Worm (Caenorhabditis elegans) whole organism, L4 larva: ENCODE measurements around the gene F43G6.17.

Experiments
- F26F4.8 ChIP-seq: fragments of 200-800 bp; sonication (Bioruptor generic); conservative IDR thresholded peaks from 2 replicates; pipeline ENCODE4 v1.3.6; 2022; ENCODE audit warnings: missing genetic modification characterization, missing compliant biosample characterization
- F37D6.2 ChIP-seq: sonication (generic microtip); optimal IDR thresholded peaks from 2 replicates; lab custom pipeline; 2016; ENCODE audit warnings: mild to moderate bottlenecking, missing genetic modification characterization, missing compliant biosample characterization
- R02D3.7 ChIP-seq: fragments of 150-350 bp; sonication (generic microtip); optimal IDR thresholded peaks from 3 replicates; lab custom pipeline; 2014; ENCODE audit warnings: missing biosample characterization, missing genetic modification characterization
- T26A8.4 ChIP-seq: fragments of 200-800 bp; sonication (Bioruptor generic); IDR thresholded peaks from 2 replicates; pipeline ENCODE4 v1.3.6; 2022; ENCODE audit warnings: missing genetic modification characterization, missing compliant biosample characterization
- Y105C5A.15 ChIP-seq: fragments of 200-800 bp; sonication (Bioruptor generic); IDR thresholded peaks from 2 replicates; pipeline ENCODE4 v1.3.6; 2022; ENCODE audit warnings: missing genetic modification characterization, missing compliant biosample characterization
- Y48G9A.11 ChIP-seq: fragments of 200-800 bp; sonication (Bioruptor generic); IDR thresholded peaks from 2 replicates; pipeline ENCODE4 v1.3.6; 2022; ENCODE audit warnings: missing genetic modification reagents, missing genetic modification characterization, missing compliant biosample characterization
- Y75B8A.6 ChIP-seq: fragments of 200-800 bp; sonication (Bioruptor generic); IDR thresholded peaks from 2 replicates; pipeline ENCODE4 v1.3.6; 2022; ENCODE audit warnings: missing genetic modification reagents, missing genetic modification characterization, missing compliant biosample characterization
- ZK337.2 ChIP-seq: fragments of 200-800 bp; sonication (Bioruptor generic); IDR thresholded peaks from 2 replicates; pipeline ENCODE4 v1.3.6; 2022; ENCODE audit warnings: missing genetic modification reagents, missing genetic modification characterization, missing compliant biosample characterization
- aha-1 ChIP-seq: fragments of 150-350 bp; peaks from one replicate; lab custom pipeline; 2014; ENCODE audit warnings: missing biosample characterization, missing genetic modification characterization
- ama-1 ChIP-seq: fragments of 150-350 bp; optimal IDR thresholded peaks from 2 replicates; lab custom pipeline; 2014; ENCODE audit warnings: inconsistent platforms, mixed read lengths
- ctbp-1 ChIP-seq: fragments of 200-800 bp; sonication (Bioruptor generic); IDR thresholded peaks from 2 replicates; pipeline ENCODE4 v1.3.6; 2022; ENCODE audit warnings: missing genetic modification reagents, missing genetic modification characterization, missing compliant biosample characterization
- daf-12 ChIP-seq: fragments of 150-350 bp; optimal IDR thresholded peaks from 2 replicates; lab custom pipeline; 2014; ENCODE audit warnings: missing biosample characterization, missing genetic modification reagents, missing genetic modification characterization
- daf-16 ChIP-seq, 3 experiments: sonication (generic microtip); optimal IDR thresholded peaks; 2 replicates each; lab custom pipeline; 2016 to 2017; ENCODE audit warnings: missing genetic modification characterization in 3 of 3, missing genetic modification reagents in 3 of 3, mild to moderate bottlenecking in 2 of 3, missing compliant biosample characterization in 2 of 3, missing biosample characterization in 1 of 3, moderate library complexity in 1 of 3
- duxl-1 ChIP-seq: sonication (generic microtip); optimal IDR thresholded peaks from 2 replicates; lab custom pipeline; 2016; ENCODE audit warnings: mild to moderate bottlenecking, missing genetic modification characterization, moderate library complexity, missing compliant biosample characterization; ENCODE audit not compliant: poor library complexity
- dve-1 ChIP-seq: sonication (generic microtip); optimal IDR thresholded peaks from 2 replicates; lab custom pipeline; 2017; ENCODE audit warnings: antibody characterized with exemption, mild to moderate bottlenecking, missing genetic modification characterization, missing compliant biosample characterization; ENCODE audit not compliant: insufficient read depth
- egl-27 ChIP-seq: sonication (generic microtip); optimal IDR thresholded peaks from 3 replicates; lab custom pipeline; 2017; ENCODE audit warnings: missing biosample characterization, missing genetic modification reagents, missing genetic modification characterization
- egl-43 ChIP-seq: fragments of 200-800 bp; sonication (Bioruptor generic); IDR thresholded peaks from 2 replicates; pipeline ENCODE4 v1.3.6; 2022; ENCODE audit warnings: missing genetic modification reagents, missing genetic modification characterization, missing compliant biosample characterization
- gei-8 ChIP-seq: fragments of 200-800 bp; sonication (Bioruptor generic); optimal IDR thresholded peaks from 2 replicates; lab custom pipeline; 2018; ENCODE audit warnings: mild to moderate bottlenecking, missing genetic modification characterization, missing compliant biosample characterization
- hlh-30 ChIP-seq: sonication (generic microtip); optimal IDR thresholded peaks from 2 replicates; lab custom pipeline; 2017; ENCODE audit warnings: antibody characterized with exemption, mild to moderate bottlenecking, missing genetic modification characterization, missing compliant biosample characterization; ENCODE audit not compliant: insufficient read depth
- hmg-1.1 ChIP-seq: fragments of 200-800 bp; sonication (Bioruptor generic); IDR thresholded peaks from 2 replicates; pipeline ENCODE4 v1.3.6; 2022; ENCODE audit warnings: missing genetic modification reagents, missing genetic modification characterization, missing compliant biosample characterization
- lin-29 ChIP-seq: fragments of 200-800 bp; sonication (Bioruptor generic); IDR thresholded peaks from 2 replicates; pipeline ENCODE4 v1.3.6; 2022; ENCODE audit warnings: missing genetic modification reagents, missing genetic modification characterization, missing compliant biosample characterization
- lin-38 ChIP-seq: fragments of 200-800 bp; sonication (Bioruptor generic); IDR thresholded peaks from 2 replicates; pipeline ENCODE4 v1.3.6; 2022; ENCODE audit warnings: missing genetic modification reagents, missing genetic modification characterization, missing compliant biosample characterization
- lir-3 ChIP-seq: sonication (generic microtip); optimal IDR thresholded peaks from 2 replicates; lab custom pipeline; 2016; ENCODE audit warnings: mild to moderate bottlenecking, missing genetic modification characterization, missing compliant biosample characterization
- lsy-2 ChIP-seq, 2 experiments: fragments of 150-350 bp in 1 of 2; sonication (generic microtip) in 1 of 2; optimal IDR thresholded peaks; 2 replicates each; lab custom pipeline; 2014 to 2017; ENCODE audit warnings: missing biosample characterization in 2 of 2, missing genetic modification characterization in 2 of 2
- madf-9 ChIP-seq: fragments of 200-800 bp; sonication (Bioruptor generic); conservative IDR thresholded peaks from 2 replicates; pipeline ENCODE4 v1.3.6; 2022; ENCODE audit warnings: missing genetic modification reagents, missing genetic modification characterization, missing compliant biosample characterization
- mdl-1 ChIP-seq, 2 experiments: fragments of 150-350 bp in 1 of 2; sonication (generic microtip) in 1 of 2; optimal IDR thresholded peaks; 2 replicates each; lab custom pipeline; 2014 to 2017; ENCODE audit warnings: missing biosample characterization in 2 of 2, missing genetic modification characterization in 2 of 2
- mes-2 ChIP-seq: sonication (generic microtip); optimal IDR thresholded peaks from 2 replicates; lab custom pipeline; 2016; ENCODE audit warnings: missing genotype, mild to moderate bottlenecking, missing genetic modification characterization, missing compliant biosample characterization; ENCODE audit not compliant: poor library complexity, severe bottlenecking
- mxl-2 ChIP-seq: fragments of 200-800 bp; sonication (Bioruptor generic); conservative IDR thresholded peaks from 2 replicates; pipeline ENCODE4 v1.3.6; 2022; ENCODE audit warnings: missing genetic modification reagents, missing genetic modification characterization, missing compliant biosample characterization
- nhr-102 ChIP-seq: sonication (generic microtip); optimal IDR thresholded peaks from 2 replicates; lab custom pipeline; 2016; ENCODE audit warnings: mild to moderate bottlenecking, missing genetic modification characterization, moderate library complexity, missing compliant biosample characterization
- nhr-28 ChIP-seq: fragments of 150-350 bp; optimal IDR thresholded peaks from 2 replicates; lab custom pipeline; 2014; ENCODE audit warnings: missing biosample characterization, missing genetic modification characterization
- nhr-6 ChIP-seq: fragments of 150-350 bp; optimal IDR thresholded peaks from 2 replicates; lab custom pipeline; 2014; ENCODE audit warnings: missing biosample characterization, missing genetic modification characterization
- rbr-2 ChIP-seq: sonication (generic microtip); optimal IDR thresholded peaks from 2 replicates; lab custom pipeline; 2016; ENCODE audit warnings: missing genotype, missing genetic modification characterization, missing compliant biosample characterization
- set-16 ChIP-seq: fragments of 200-800 bp; sonication (Bioruptor generic); IDR thresholded peaks from 2 replicates; pipeline ENCODE4 v1.3.6; 2022; ENCODE audit warnings: missing genetic modification reagents, missing genetic modification characterization, missing compliant biosample characterization
- snpc-1.2 ChIP-seq: fragments of 200-800 bp; sonication (Bioruptor generic); IDR thresholded peaks from 2 replicates; pipeline ENCODE4 v1.3.6; 2022; ENCODE audit warnings: missing genetic modification reagents, missing genetic modification characterization, missing compliant biosample characterization
- snpc-4 ChIP-seq: fragments of 150-350 bp; optimal IDR thresholded peaks from 2 replicates; lab custom pipeline; 2014; ENCODE audit warnings: missing biosample characterization, missing genetic modification characterization
- spr-3 ChIP-seq: fragments of 200-800 bp; sonication (Bioruptor generic); optimal IDR thresholded peaks from 2 replicates; lab custom pipeline; 2018; ENCODE audit warnings: mild to moderate bottlenecking, missing genetic modification characterization, missing compliant biosample characterization
- zfp-2 ChIP-seq: sonication (generic microtip); optimal IDR thresholded peaks from 2 replicates; lab custom pipeline; 2016; ENCODE audit warnings: mild to moderate bottlenecking, missing genetic modification characterization, missing compliant biosample characterization
- zfp-3 ChIP-seq: fragments of 200-800 bp; sonication (Bioruptor generic); conservative IDR thresholded peaks from 2 replicates; pipeline ENCODE4 v1.3.6; 2022; ENCODE audit warnings: missing genetic modification reagents, missing genetic modification characterization, missing compliant biosample characterization
- ztf-11 ChIP-seq: fragments of 150-350 bp; optimal IDR thresholded peaks from 2 replicates; lab custom pipeline; 2014; ENCODE audit warnings: missing biosample characterization, missing genetic modification characterization
- ztf-7 ChIP-seq: fragments of 150-350 bp; optimal IDR thresholded peaks from 2 replicates; lab custom pipeline; 2014; ENCODE audit warnings: missing biosample characterization, missing genetic modification characterization

Gene F43G6.17

DNA sequence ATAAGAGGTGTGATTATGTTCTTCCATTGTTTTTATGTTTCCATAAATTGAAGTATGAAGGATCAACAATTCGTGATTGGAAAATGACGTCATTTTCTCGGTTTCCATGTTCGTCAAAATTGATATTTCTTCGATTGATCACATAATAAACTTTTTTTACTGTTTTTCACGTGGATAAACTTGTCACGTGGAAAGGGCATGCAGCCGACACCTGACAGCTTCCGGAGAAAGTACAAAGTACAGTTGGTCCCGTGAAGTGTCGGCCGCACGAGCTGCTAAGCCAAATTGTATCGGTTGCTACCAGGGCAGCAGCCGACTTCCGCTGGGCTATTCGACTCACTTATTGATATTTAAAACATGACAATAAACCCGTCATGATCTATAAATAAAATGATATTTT, 39.1 kb downstream of the F43G6.17 start (continued):
- TF ChIP-seq madf-9: no peak
- 0 out of 2 replicates have a peak, but pooled peaks have one; percentile 23 for TF ChIP-seq mxl-2 (GFP tag; lab: Robert Waterston, UW)
- no peak for TF ChIP-seq lsy-2 (tag; optimal IDR thresholded peaks at IDR 0.05; lab: Kevin White, UChicago)
- TF ChIP-seq daf-12: no peak
- TF ChIP-seq dve-1: no peak
- TF ChIP-seq duxl-1 (tag; lab: Kevin White, UChicago): no peak
- TF ChIP-seq ctbp-1: no peak
- no peak for TF ChIP-seq ama-1 (lab: Kevin White, UChicago)
- TF ChIP-seq spr-3 (GFP tag; lab: Kevin White, UChicago): no peak
- peak; percentile 21 for TF ChIP-seq hlh-30 (tag; lab: Kevin White, UChicago)
- no peak for TF ChIP-seq ztf-7 (tag; lab: Kevin White, UChicago)

DNA sequence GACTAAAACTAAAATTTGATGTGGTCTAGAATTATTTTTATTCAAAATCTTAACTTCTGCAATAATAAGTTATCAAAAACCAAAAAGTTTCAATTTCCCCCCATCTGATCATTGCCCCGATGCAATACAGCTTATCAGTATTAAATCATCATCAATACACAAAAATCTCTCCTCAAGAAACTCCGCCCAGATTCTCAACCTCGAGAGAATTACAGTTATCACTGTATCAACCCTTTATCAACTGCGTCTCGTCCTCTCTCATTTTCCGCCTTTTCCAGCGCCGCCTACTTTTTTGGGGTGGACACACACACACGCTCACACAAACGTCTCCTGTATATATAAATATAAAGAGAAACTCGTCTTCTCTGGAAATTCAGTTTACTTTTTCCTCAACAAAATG, 39.8 kb downstream of the F43G6.17 start, which contains the start of gene T27D12.1:
Gene T27D12.1 (plus strand): TSS at position 301 of the 400 bp plus-strand sequence.
- TF ChIP-seq lir-3 (tag; lab: Kevin White, UChicago) (no peak), ZK337.2 (no peak), daf-16 (GFP tag; optimal IDR thresholded peaks at IDR 0.05; lab: Kevin White, UChicago) (no peak), daf-16 (tag; optimal IDR thresholded peaks at IDR 0.05; lab: Kevin White, UChicago) (no peak)

DNA sequence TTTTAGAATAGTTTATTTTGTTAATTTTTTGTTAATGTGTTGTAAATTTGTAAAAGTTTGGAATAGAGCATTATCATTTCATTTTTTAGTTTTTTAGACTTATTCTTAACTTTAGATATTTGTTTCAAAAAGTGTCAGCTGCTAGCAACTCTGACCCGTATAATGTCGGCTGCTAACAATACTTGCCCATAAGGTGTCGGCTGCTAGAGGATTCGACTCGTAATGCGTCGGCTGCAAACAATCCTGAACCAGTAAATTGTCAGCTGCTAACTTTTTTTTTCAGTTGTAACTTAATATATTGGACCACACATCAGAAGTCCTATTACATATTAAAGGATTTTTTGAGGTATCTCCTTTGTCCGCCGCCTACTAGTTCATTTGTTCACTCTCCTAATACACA, 40.2 kb downstream of the F43G6.17 start:
- TF ChIP-seq T26A8.4 (GFP tag; lab: Robert Waterston, UW) (0 out of 2 replicates have a peak, but pooled peaks have one; percentile 23), hmg-1.1 (GFP tag; lab: Robert Waterston, UW) (no peak)
- TF ChIP-seq, all 104 proteins: peak for 1

DNA sequence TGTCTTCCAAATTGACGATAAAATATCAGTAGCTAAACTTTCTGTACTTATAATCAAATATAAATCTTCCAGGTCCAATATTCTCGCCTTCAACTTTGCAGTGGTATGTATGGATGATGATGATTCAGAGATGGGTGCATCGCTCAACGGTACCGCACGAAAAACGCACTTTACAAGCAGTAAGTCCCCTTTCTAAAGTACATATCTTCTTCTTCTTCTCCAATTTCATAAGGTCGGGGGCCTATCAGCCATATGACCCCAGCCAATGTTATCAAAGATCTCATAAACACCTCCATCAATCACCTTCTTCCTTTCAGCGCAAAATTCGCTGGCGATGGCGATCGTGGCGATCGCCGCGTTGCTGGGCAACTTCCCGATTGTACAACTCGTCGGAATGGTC, 40.9 kb downstream of the F43G6.17 start:
- TF ChIP-seq egl-27 (tag; lab: Kevin White, UChicago): no peak
- peak; percentile 13 for TF ChIP-seq nhr-28 (tag; lab: Kevin White, UChicago)

DNA sequence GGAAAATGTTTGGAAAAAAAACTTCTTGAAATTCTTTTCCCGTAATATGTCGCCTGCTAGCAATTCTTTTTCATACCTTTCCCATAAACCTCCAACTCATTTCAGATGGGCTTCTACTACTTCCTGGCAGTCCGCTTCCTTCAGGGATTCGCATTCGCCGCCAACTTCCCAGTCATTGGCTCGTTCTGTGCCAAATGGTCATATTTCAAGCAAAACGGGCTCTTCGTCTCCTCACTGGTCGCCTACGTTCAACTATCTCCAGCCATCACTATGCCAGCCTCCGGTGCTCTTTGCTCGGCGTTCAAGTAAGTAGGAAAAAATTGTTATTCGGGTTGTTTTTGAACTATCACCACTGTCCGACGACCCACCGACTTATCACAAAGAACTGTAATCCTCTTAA, 41.5 kb downstream of the F43G6.17 start:
- TF ChIP-seq aha-1 (tag; lab: Kevin White, UChicago) (peak; percentile 27), mdl-1 (tag; optimal IDR thresholded peaks at IDR 0.05; lab: Kevin White, UChicago) (no peak)

DNA sequence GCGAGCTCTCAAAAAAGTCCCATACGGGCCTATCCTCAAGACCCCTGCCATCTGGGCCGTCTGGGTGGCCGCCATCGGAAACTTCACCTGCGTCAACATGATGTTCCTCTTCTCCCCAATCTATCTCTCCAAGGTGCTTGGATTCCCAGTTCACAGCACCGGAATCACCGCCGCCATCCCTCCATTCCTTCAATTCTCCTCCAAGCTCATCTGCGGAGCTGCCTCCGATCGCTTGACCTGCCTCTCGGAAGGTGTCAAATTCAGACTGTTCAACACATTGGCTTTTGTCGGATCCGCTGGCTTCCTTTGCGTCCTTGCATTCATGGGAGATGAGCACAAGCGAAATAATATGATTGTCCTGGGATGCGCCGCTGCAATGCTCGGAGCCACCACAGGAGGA, 42.4 kb downstream of the F43G6.17 start:
- no peak for TF ChIP-seq F37D6.2 (tag; lab: Kevin White, UChicago)
- TF ChIP-seq mes-2 (tag; lab: Kevin White, UChicago): no peak
- 0 out of 2 replicates have a peak, but pooled peaks have one; percentile 6 for TF ChIP-seq madf-9
- TF ChIP-seq lin-38 (GFP tag; lab: Robert Waterston, UW): no peak
- TF ChIP-seq set-16 (GFP tag; lab: Robert Waterston, UW): peak; percentile 76
- TF ChIP-seq egl-43 (GFP tag; lab: Robert Waterston, UW): 0 out of 2 replicates have a peak, but pooled peaks have one; percentile 10
- TF ChIP-seq ama-1 (lab: Kevin White, UChicago): no peak
- no peak for TF ChIP-seq R02D3.7 (tag; lab: Kevin White, UChicago)
- no peak for TF ChIP-seq Y75B8A.6 (GFP tag; lab: Robert Waterston, UW)
- no peak for TF ChIP-seq nhr-6 (tag; lab: Kevin White, UChicago)

DNA sequence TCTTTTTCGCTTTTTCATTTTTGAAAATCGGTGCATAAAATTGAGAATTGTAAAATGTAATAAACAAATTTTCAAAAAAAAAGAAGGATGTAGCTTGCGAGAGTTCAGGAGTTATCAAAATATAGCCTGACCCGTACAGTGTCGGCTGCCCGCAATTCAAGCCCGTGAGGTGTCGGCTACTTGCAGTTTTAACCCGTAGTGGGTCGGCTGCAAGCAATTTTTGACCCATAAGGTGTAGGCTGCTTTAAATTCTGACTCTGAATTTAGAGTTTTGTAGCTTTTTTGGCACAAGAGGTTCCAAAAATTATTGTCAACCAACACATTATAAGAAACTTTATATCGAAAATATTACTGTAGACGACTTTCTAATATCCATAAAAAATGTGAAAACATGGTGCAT, 43.4 kb downstream of the F43G6.17 start:
- no peak for TF ChIP-seq lin-29 (GFP tag; lab: Robert Waterston, UW)
- no peak for TF ChIP-seq nhr-6 (tag; lab: Kevin White, UChicago)
- no peak for TF ChIP-seq Y48G9A.11 (GFP tag; lab: Robert Waterston, UW)
- TF ChIP-seq snpc-1.2 (GFP tag; lab: Robert Waterston, UW): 0 out of 2 replicates have a peak, but pooled peaks have one; percentile 45
- no peak for TF ChIP-seq ztf-11 (tag; lab: Kevin White, UChicago)
- peak; percentile 13 for TF ChIP-seq gei-8 (GFP tag; lab: Kevin White, UChicago)
- TF ChIP-seq egl-27 (tag; lab: Kevin White, UChicago): no peak
- TF ChIP-seq lir-3 (tag; lab: Kevin White, UChicago): no peak
- TF ChIP-seq Y105C5A.15 (GFP tag; lab: Robert Waterston, UW): no peak
- no peak for TF ChIP-seq zfp-2
- TF ChIP-seq nhr-102 (tag; lab: Kevin White, UChicago): no peak
- no peak for TF ChIP-seq zfp-3 (GFP tag; lab: Robert Waterston, UW)
- TF ChIP-seq rbr-2: no peak
- no peak for TF ChIP-seq F26F4.8 (GFP tag; lab: Robert Waterston, UW)
- TF ChIP-seq snpc-4 (tag; lab: Kevin White, UChicago): peak; percentile 41
